Worm (Caenorhabditis elegans) whole organism, L2 larva: ENCODE data around the gene F57C2.5.

ENCODE experiments used
- nhr-129 ChIP-seq: fragments of 150-350 bp; optimal IDR thresholded peaks from 2 replicates; lab custom pipeline; 2014; ENCODE audit warnings: missing biosample characterization, missing genetic modification characterization
- sma-9 ChIP-seq, 2 experiments: fragments of 150-350 bp in 1 of 2; sonication (generic microtip) in 1 of 2; optimal IDR thresholded peaks; 2 replicates each; lab custom pipeline; 2014 to 2016; ENCODE audit warnings: missing genetic modification characterization in 2 of 2, mild to moderate bottlenecking in 1 of 2, missing biosample characterization in 1 of 2, missing compliant biosample characterization in 1 of 2, missing genetic modification reagents in 1 of 2, moderate library complexity in 1 of 2
- unc-55 ChIP-seq: fragments of 150-350 bp; sonication (generic microtip); optimal IDR thresholded peaks from 3 replicates; lab custom pipeline; 2014; ENCODE audit warnings: missing biosample characterization, missing genetic modification reagents, missing genetic modification characterization
- unc-62 ChIP-seq: fragments of 150-350 bp; optimal IDR thresholded peaks from 2 replicates; lab custom pipeline; 2014; ENCODE audit warnings: missing biosample characterization, missing genetic modification reagents, missing genetic modification characterization

ce11 chrII:14522037-14522436 is 6.0 kb downstream of the F57C2.5 start, which contains the start of gene btb-19:
- TF ChIP-seq unc-55 (GFP tag; lab: Kevin White, UChicago) (no peak), nhr-129 (tag; lab: Kevin White, UChicago) (no peak), unc-62 (no peak), sma-9 (GFP tag; optimal IDR thresholded peaks at IDR 0.05; lab: Kevin White, UChicago) (no peak), sma-9 (tag; optimal IDR thresholded peaks at IDR 0.05; lab: Kevin White, UChicago) (no peak)
